Worm (Caenorhabditis elegans) whole organism, L2 larva: Measurements from ENCODE around the gene sfxn-1.5.

Source experiments
- F13H6.1 ChIP-seq: sonication (generic microtip); optimal IDR thresholded peaks from 2 replicates; lab custom pipeline; 2016; ENCODE audit warnings: missing genetic modification characterization, missing compliant biosample characterization
- ztf-1 ChIP-seq: fragments of 200-800 bp; sonication (Bioruptor generic); conservative IDR thresholded peaks from 2 replicates; pipeline ENCODE4 v1.3.6; 2022; ENCODE audit warnings: missing genetic modification characterization, missing compliant biosample characterization

sfxn-1.5 gene

ce11 chrX:11617387-11617786 is 44.1 kb downstream of the sfxn-1.5 start, which contains the start of gene F52D10.4:
TSS of gene F52D10.4 (plus strand) at chrX:11617470.
- TF ChIP-seq F13H6.1 (tag; lab: Kevin White, UChicago) (no peak), ztf-1 (GFP tag; lab: Robert Waterston, UW) (no peak)
- TF ChIP-seq, all 48 proteins: peak for 0
